Fruit fly (Drosophila melanogaster): ENCODE results near the gene Ada2b.

- TF ChIP-seq CTCF (optimal IDR thresholded peaks at IDR 0.05) (no peak), CG8478 (optimal IDR thresholded peaks at IDR 0.05) (no peak)
Observed at dm6 chr3R:8189473-8189872, 50.8 kb downstream of the Ada2b start.
